Worm (Caenorhabditis elegans) whole organism, L4/young adult: ENCODE results near the gene F36H1.11.

Source experiments
- W03F9.2 ChIP-seq: fragments of 150-350 bp; optimal IDR thresholded peaks from 2 replicates; lab custom pipeline; 2014; ENCODE audit warnings: missing biosample characterization, missing genetic modification characterization
- dao-5 ChIP-seq: sonication (generic microtip); optimal IDR thresholded peaks from 2 replicates; lab custom pipeline; 2016; ENCODE audit warnings: missing genotype, missing genetic modification characterization, moderate library complexity, missing compliant biosample characterization
- him-1 ChIP-seq: sonication (generic microtip); optimal IDR thresholded peaks from 2 replicates; lab custom pipeline; 2016; ENCODE audit warnings: missing genotype, missing genetic modification reagents, missing genetic modification characterization, missing compliant biosample characterization

F36H1.11 gene

DNA sequence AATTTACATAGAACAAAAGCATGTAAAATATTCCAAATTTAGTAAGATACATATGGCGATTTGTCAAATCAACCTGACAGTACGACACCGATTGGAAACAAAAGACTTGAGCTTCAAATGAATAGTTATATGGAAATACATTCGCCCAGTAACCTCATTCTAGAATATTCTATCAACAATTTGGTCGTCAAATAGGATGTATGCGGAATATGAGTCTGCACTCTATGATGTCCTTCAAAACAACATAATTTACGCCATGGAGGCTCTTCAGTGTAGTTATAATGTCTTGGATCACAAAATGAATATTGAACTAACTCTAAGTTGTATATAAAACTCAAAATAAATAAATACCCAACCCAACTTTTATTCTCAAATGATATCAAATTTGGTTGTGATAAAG is 22.3 kb upstream of the F36H1.11 start:
- TF ChIP-seq W03F9.2 (tag; lab: Kevin White, UChicago) (no peak), dao-5 (tag; lab: Kevin White, UChicago) (no peak), him-1 (no peak)

DNA sequence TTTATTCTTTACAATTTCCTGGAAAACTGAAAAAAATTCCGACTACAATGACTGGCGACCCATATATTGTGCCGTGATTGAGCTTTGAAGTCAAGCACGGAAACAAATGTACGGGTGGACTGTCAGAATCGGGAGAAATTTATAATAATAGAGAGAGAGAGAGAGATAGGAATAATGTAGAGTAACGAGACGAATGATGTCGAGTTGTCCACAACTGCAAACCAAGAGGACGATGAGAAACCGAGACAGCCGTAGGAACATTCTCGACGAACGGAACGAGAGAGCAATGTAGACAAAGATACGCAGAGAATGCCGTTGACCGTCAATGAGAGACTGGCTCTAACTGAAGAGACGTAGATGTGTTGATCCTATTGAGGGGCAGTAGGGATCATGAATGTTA is 21.4 kb upstream of the F36H1.11 start:
- TF ChIP-seq dao-5 (tag; lab: Kevin White, UChicago) = peak; percentile 5
- peak; percentile 68 for TF ChIP-seq W03F9.2 (tag; lab: Kevin White, UChicago)
- TF ChIP-seq him-1 = peak; percentile 14

DNA sequence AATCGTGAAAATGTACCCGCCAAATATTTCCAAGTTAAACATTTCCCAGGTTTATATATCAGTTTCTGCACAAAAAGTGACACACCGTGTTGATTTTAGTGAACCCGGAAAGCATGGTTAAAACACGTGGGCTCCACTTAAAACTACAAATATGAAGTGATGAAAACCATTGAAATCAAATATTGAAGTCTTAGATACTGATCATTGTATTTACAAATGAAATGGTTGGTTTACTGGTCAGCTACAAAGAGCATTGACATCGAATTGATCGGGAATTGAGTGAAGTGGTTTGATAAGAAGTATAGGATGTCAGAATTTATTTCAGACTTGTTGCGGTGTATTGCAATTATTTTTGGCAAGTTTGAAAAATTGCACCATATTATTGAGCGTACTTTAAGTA is 19.6 kb upstream of the F36H1.11 start, which contains the start of gene hrg-5:
hrg-5 (minus strand) TSS at position 17 of the 400 bp plus-strand sequence.
- TF ChIP-seq dao-5 (tag; lab: Kevin White, UChicago) (no peak), him-1 (no peak), W03F9.2 (tag; lab: Kevin White, UChicago) (no peak)

DNA sequence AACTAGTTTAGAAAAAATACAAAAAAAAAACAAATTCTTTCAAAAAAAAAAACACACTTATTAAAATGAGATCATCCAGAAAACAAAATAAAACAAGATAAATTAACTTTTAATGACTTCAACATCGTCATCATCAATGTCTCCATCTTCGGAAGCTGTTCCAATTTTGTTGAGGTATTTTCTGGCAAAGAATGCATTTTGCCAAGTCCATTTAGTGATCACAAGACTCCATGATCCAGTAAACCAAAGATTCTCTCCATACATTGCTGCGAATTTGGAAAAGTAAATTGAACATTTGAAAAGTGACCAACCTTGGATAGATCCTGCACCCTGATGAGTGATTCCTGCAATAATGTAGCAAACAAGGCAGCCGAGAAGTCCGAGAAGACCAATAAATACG is 18.9 kb upstream of the F36H1.11 start:
- no peak for TF ChIP-seq W03F9.2 (tag; lab: Kevin White, UChicago)

DNA sequence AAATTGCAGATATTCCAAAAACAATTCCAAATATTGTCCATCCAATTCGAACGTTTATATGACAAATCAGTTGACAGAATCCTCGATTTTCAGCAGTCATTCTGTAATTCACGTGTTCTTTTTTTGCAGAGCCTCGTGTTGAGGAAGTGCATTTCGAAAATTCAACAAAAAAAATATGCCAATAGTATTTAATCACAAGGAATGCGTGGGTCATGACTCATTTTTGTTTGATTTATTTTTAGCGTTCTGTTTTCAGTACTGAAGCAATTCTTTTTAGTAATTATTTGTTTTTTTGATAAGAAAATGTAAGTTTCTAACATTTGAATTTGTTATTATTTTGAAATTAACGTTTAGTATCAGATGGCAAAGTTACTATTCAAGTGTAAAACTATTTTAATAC is 18.1 kb upstream of the F36H1.11 start, which contains the start of gene hrg-4:
hrg-4 (minus strand) TSS at position 101 of the 400 bp plus-strand sequence.
- no peak for TF ChIP-seq him-1
- no peak for TF ChIP-seq W03F9.2 (tag; lab: Kevin White, UChicago)
- no peak for TF ChIP-seq dao-5 (tag; lab: Kevin White, UChicago)

DNA sequence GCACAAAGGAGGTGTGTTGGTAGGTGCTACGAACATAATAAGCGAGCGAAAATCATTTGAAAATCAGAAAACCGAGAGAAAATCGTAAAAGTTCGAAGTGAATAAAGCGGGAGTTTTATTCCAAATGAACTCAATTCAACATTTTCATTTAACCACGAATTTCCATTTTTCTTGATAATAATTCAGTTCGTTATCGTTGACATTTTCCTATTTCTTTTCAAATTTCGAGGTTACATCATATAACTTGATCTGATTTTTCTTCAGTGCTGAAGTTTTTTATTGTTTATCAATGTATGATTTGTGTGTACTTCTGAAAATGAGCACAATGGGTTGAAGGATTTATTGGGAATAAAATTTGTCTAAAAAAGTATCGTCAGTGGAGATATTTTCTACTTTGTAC is 17.3 kb upstream of the F36H1.11 start:
- TF ChIP-seq dao-5 (tag; lab: Kevin White, UChicago) (no peak), W03F9.2 (tag; lab: Kevin White, UChicago) (no peak), him-1 (no peak)

DNA sequence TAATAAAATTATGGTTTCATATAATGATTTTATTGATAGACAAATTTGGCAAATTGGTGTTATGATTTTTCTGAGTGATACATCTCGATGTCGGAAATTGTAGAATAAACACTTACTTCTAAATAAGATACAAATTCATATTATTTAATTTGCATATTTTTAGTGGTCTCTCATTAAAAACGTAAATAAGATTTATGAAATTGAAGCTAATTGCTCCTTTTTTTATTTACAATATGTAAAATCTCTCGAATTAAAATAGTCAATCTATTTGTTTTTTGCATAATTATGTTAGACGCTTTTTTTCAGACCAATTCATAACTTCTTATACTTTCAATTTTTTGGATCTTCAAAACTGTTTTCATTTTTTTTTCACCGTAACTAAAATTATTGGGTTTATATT is 16.7 kb upstream of the F36H1.11 start, which contains the start of gene hrg-6:
hrg-6 (plus strand) TSS at position 301 of the 400 bp plus-strand sequence.
- no peak for TF ChIP-seq dao-5 (tag; lab: Kevin White, UChicago)
- no peak for TF ChIP-seq him-1
- TF ChIP-seq W03F9.2 (tag; lab: Kevin White, UChicago) = no peak

DNA sequence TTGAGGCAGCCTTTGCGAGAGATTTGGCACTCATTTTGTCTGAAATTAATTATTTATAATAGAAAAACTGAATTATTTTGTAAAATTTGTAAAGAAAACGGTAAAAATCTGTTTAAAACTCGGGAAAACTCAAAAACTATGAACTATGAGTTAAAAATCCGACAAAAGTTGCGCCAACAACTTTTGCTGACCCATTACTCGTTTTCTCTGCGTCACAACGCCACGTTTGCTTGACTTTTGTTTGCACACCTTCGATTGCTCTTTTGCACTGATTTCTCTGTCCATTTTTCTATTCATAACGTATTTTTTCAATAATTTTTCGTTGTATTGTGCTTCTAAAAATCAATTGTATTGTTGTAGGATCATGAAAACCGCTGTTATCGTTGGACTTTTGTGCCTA is 12.7 kb upstream of the F36H1.11 start, which contains the start of gene fkb-1:
fkb-1 (plus strand) TSS at position 361 of the 400 bp plus-strand sequence.
- peak; percentile 71 for TF ChIP-seq W03F9.2 (tag; lab: Kevin White, UChicago)
- no peak for TF ChIP-seq him-1

DNA sequence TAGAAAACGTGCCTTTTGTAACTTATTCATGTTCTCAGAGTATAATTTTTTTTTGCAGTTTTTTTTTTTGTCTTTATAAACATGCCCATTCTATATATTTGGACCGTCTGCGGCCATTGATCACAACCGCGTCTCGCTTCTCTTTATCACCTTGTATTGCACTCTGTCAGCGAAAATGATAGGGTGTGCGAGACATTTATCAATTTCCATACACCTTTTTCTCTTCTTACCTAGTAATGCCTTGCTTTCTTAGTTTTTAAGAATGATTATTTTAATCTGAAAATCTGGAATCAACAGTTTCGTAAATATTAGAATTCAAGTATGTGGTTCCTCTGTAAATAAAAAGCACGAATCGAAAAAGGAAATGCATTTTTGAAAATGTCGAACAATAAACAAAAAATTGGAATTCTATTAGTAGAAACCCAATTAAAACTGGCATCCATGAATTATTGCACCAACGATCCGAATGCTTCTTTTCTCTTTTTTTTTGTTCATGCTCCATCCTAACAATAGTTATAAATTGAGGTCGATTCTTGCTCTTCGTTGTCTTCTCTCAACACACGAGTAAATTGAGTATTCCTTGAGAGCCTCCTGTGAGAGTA is 11.8 kb upstream of the F36H1.11 start:
- TF ChIP-seq him-1 (no peak), dao-5 (tag; lab: Kevin White, UChicago) (no peak), W03F9.2 (tag; lab: Kevin White, UChicago) (no peak)

DNA sequence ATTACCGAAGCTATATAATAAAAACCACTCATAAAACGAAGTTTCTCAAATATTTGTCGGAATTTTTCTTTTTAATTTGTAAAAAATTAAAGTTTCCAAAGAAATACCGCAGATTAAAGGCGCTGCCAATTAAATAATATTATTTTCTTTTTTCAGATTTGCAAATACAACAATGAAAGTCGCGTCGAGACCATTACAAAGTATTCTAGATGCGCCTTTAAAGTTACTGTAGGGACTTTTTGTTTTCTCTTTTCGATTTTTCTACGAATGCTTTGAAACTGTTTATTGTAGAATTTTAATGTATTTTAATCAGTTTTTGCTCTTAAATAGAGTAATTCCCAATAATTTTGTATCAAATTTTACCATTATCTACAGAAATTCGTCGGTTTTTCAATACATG is 10.8 kb upstream of the F36H1.11 start:
- TF ChIP-seq dao-5 (tag; lab: Kevin White, UChicago) = no peak
- no peak for TF ChIP-seq W03F9.2 (tag; lab: Kevin White, UChicago)
- TF ChIP-seq him-1 = no peak

DNA sequence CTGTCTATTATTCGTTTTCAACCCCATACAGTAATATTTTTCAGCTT is 10.5 kb upstream of the F36H1.11 start, which contains the start of gene kdin-1:
kdin-1 (plus strand) TSS at position 38 of the 47 bp plus-strand sequence.
- no peak for TF ChIP-seq W03F9.2 (tag; lab: Kevin White, UChicago)
- TF ChIP-seq him-1 = no peak
- no peak for TF ChIP-seq dao-5 (tag; lab: Kevin White, UChicago)

DNA sequence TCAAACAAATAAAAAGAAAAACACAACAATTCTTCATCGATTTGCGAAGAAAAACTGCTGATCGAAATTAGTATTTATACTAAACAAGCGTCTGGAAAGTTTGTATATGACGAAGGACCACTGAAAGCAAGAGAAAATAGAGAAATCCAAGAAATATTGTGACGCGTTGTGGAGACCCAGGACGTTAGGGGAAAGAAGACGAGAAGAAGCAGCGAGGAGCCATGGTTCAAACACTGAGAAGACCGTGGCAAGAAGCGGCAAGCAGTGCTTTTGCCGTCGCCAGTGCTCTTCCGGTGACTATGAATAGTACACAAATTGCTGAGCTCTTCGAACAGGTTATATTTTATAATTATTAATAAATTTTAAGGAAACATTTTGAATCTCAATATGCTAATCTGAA is 10.3 kb upstream of the F36H1.11 start:
- TF ChIP-seq him-1 (no peak), dao-5 (tag; lab: Kevin White, UChicago) (no peak), W03F9.2 (tag; lab: Kevin White, UChicago) (no peak)

DNA sequence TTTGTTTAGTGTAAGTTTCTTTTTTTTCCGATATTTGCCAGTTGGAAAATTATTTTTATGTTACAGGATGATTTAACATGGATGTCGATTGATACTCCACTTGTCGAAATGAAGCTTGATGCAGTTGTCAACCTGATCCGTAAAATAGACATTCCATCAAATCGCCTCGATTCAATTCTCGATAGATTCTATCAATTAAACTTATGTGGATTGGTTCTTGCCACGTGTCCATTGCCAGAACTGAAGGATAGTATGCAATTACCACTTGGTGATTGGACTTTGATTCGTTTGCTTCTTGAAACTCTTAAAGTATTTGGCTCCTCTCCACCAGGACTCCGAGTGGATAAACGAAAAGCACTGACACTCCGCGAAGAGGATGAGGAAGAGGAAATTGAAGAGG is 4.6 kb upstream of the F36H1.11 start:
- TF ChIP-seq him-1 (no peak), dao-5 (tag; lab: Kevin White, UChicago) (no peak), W03F9.2 (tag; lab: Kevin White, UChicago) (no peak)

DNA sequence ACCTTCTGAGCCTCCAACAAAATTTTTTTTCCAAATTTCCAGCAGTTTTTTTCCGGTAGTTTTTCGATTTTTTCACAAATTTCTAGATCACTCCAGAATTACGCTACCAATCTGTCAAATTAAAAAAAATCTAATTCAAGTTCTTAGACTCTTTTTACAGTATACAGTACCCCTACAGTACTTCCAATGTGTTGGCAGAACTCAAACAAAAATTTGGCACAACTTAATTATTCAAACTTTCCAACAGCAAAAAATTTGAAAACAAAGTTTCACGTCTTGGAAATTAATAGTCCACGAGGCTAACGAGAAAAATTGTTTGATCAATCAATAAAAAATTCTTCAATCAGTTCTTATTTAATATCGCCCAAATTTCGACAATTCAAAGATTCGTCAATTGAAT is 835 bp downstream of the F36H1.11 start, which contains the start of gene F36H1.3:
F36H1.3 (plus strand) TSS at position 323 of the 400 bp plus-strand sequence.
- no peak for TF ChIP-seq W03F9.2 (tag; lab: Kevin White, UChicago)
- TF ChIP-seq him-1 = no peak
- TF ChIP-seq dao-5 (tag; lab: Kevin White, UChicago) = no peak

DNA sequence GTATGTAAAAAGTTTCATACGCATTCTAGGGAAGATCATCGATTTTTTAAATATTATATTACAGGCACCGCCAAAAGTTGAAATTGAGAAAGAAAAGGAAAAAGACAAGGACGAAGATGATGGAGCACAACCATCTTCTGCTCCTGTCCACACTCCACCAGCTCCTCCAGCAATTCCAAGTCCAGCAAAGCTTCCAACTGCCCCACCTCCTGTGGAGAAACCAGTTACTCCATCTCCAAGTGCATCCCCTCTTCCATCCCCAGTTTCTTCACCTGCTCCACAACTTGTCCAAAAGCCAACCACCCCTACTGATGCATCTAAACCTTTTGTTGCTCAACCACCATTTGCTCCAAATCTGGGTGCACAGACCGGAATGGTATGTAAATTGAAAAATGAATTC is 3.0 kb downstream of the F36H1.11 start:
- TF ChIP-seq dao-5 (tag; lab: Kevin White, UChicago) (no peak), W03F9.2 (tag; lab: Kevin White, UChicago) (no peak), him-1 (no peak)
